Fruit fly (Drosophila melanogaster): ENCODE results near the gene CG13398.

dm6 chr2L:8398721-8399120, 16.3 kb downstream of the CG13398 start, which contains the start of gene CG13386:
- TF ChIP-seq pan (optimal IDR thresholded peaks at IDR 0.05) (no peak), psq (optimal IDR thresholded peaks at IDR 0.05) (no peak), usp (GFP tag; optimal IDR thresholded peaks at IDR 0.05) (no peak), EcR (GFP tag; optimal IDR thresholded peaks at IDR 0.05) (no peak)
